Fruit fly (Drosophila melanogaster): ENCODE measurements around the gene PolZ2.

Gene PolZ2

DNA sequence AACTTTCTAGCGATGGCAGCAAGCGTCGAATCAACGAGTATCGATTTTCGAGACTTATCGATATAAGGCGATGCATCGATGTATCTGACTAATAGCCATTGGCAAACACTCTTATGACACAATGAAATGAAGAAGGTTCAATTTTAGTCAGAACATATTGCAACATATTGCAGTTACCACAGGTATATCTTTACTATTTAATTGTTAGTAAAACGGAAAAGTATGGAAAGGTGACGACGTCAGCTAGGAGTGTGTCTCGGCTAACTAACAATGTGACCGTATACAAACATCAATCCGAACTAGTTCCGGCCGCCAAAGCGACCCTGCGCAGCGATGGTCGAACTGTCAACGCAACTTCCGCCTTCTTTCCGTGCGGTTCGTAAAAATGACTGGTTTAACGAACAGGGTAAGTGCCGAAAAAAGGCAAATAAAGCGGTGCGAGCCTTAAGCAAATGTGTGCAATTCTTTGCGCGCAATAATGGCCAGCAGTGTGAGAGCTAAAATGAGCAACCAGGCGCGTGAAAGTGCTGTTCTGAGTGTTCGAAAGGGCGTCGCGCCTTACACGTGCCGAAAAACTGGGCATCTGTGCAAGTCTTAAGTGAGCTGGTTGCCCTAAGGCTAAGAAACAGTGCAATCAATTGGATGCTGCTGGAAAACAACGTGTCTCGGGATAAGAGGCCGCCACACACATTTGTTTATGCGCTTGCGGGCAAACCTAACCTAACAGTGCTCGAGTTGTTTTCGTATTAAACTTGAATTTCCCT, 35.6 kb downstream of the PolZ2 start, which contains the start of the genes Dph4, Spec2 and RpL13A (continued):
- TF ChIP-seq psq (GFP tag; optimal IDR thresholded peaks at IDR 0.05) = peak; percentile 81
- TF ChIP-seq kni (GFP tag; optimal IDR thresholded peaks at IDR 0.05) = peak; percentile 93
- no peak for TF ChIP-seq CG16779 (GFP tag; IDR thresholded peaks at IDR 0.05)
- peak; percentile 98 for TF ChIP-seq MTF-1 (GFP tag; optimal IDR thresholded peaks at IDR 0.05; ENCODE audit: borderline replicate concordance)
- TF ChIP-seq run (tag; optimal IDR thresholded peaks at IDR 0.05) = peak; percentile 75
- TF ChIP-seq dmrt99B (tag; optimal IDR thresholded peaks at IDR 0.05) = no peak
- TF ChIP-seq CG34224 (GFP tag; IDR thresholded peaks at IDR 0.05; ENCODE audit: partially characterized antibody) = no peak
- TF ChIP-seq CG42726 (GFP tag; IDR thresholded peaks at IDR 0.05; ENCODE audit: partially characterized antibody) = no peak
- no peak for TF ChIP-seq CG2129 (GFP tag; IDR thresholded peaks at IDR 0.05; ENCODE audit: partially characterized antibody)
- peak; percentile 89 for TF ChIP-seq vfl (GFP tag; optimal IDR thresholded peaks at IDR 0.05)
- TF ChIP-seq Lpt (GFP tag; optimal IDR thresholded peaks at IDR 0.05) = no peak
- no peak for TF ChIP-seq tna (GFP tag; IDR thresholded peaks at IDR 0.05; ENCODE audit: partially characterized antibody)
- TF ChIP-seq klu (GFP tag; IDR thresholded peaks at IDR 0.05) = no peak
- TF ChIP-seq H2.0 (GFP tag; IDR thresholded peaks at IDR 0.05) = no peak
- peak; percentile 82 for TF ChIP-seq sima (GFP tag; optimal IDR thresholded peaks at IDR 0.05)
- TF ChIP-seq CG12744 (GFP tag; optimal IDR thresholded peaks at IDR 0.05) = peak; percentile 93
- no peak for TF ChIP-seq dati (GFP tag; IDR thresholded peaks at IDR 0.05)
- TF ChIP-seq ssp (GFP tag; IDR thresholded peaks at IDR 0.05) = no peak
- peak; percentile 90 for TF ChIP-seq nom (GFP tag; optimal IDR thresholded peaks at IDR 0.05)
- peak; percentile 98 for TF ChIP-seq Mes4 (GFP tag; optimal IDR thresholded peaks at IDR 0.05)
- TF ChIP-seq E2f2 (GFP tag; IDR thresholded peaks at IDR 0.05) = no peak
- TF ChIP-seq Dref (GFP tag; IDR thresholded peaks at IDR 0.05) = no peak
- TF ChIP-seq gcm2 (GFP tag; optimal IDR thresholded peaks at IDR 0.05) = peak; percentile 88
- TF ChIP-seq CG12219 (GFP tag; optimal IDR thresholded peaks at IDR 0.05) = peak; percentile 91
- no peak for TF ChIP-seq Gug (GFP tag; IDR thresholded peaks at IDR 0.05)
- TF ChIP-seq cwo (GFP tag; optimal IDR thresholded peaks at IDR 0.05) = peak; percentile 5
- peak; percentile 88 for TF ChIP-seq Bdp1 (GFP tag; optimal IDR thresholded peaks at IDR 0.05)
- TF ChIP-seq CG14050 (GFP tag; IDR thresholded peaks at IDR 0.05) = no peak
- peak; percentile 77 for TF ChIP-seq fd3F (GFP tag; optimal IDR thresholded peaks at IDR 0.05)
- peak; percentile 87 for TF ChIP-seq pita (GFP tag; optimal IDR thresholded peaks at IDR 0.05)
- TF ChIP-seq ken (GFP tag; IDR thresholded peaks at IDR 0.05) = no peak
- TF ChIP-seq otp (GFP tag; IDR thresholded peaks at IDR 0.05) = no peak
- peak; percentile 90 for TF ChIP-seq Sox100B (GFP tag; optimal IDR thresholded peaks at IDR 0.05)
- peak; percentile 90 for TF ChIP-seq crc (GFP tag; optimal IDR thresholded peaks at IDR 0.05)
- TF ChIP-seq chinmo (GFP tag; IDR thresholded peaks at IDR 0.05; ENCODE audit: partially characterized antibody) = no peak
- peak; percentile 74 for TF ChIP-seq ftz-f1 (GFP tag; optimal IDR thresholded peaks at IDR 0.05)
- peak; percentile 84 for TF ChIP-seq pfk (GFP tag; optimal IDR thresholded peaks at IDR 0.05)
- peak; percentile 61 for TF ChIP-seq D19A (tag; optimal IDR thresholded peaks at IDR 0.05)
- TF ChIP-seq CG6854 (GFP tag; optimal IDR thresholded peaks at IDR 0.05) = peak; percentile 95
- no peak for TF ChIP-seq HLH3B (GFP tag; IDR thresholded peaks at IDR 0.05)
- no peak for TF ChIP-seq abd-A (tag; optimal IDR thresholded peaks at IDR 0.05)
- no peak for TF ChIP-seq esg (GFP tag; conservative IDR thresholded peaks at IDR 0.05)
- no peak for TF ChIP-seq sc (optimal IDR thresholded peaks at IDR 0.05)
- peak; percentile 86 for TF ChIP-seq sc (GFP tag; optimal IDR thresholded peaks at IDR 0.05)
- peak; percentile 87 for TF ChIP-seq CG8924 (tag; optimal IDR thresholded peaks at IDR 0.05)
- no peak for TF ChIP-seq bbx (GFP tag; IDR thresholded peaks at IDR 0.05; ENCODE audit: partially characterized antibody)
- no peak for TF ChIP-seq Abd-B (GFP tag; optimal IDR thresholded peaks at IDR 0.05)
- TF ChIP-seq CG7357 (GFP tag; IDR thresholded peaks at IDR 0.05) = no peak
- peak; percentile 96 for TF ChIP-seq CG1603 (tag; optimal IDR thresholded peaks at IDR 0.05)
- TF ChIP-seq bcd (GFP tag; optimal IDR thresholded peaks at IDR 0.05) = peak; percentile 96

All from whole organism, embryonic.